Fruit fly (Drosophila melanogaster): ENCODE measurements around the gene lsn.
A peak's percentile ranks its signal among the peaks of the same experiment; 100 is the strongest.

Gene lsn

dm6 chr3R:21828785-21829486 lies 36.0 kb upstream of the lsn start (continued):
- TF ChIP-seq CG11696 (GFP tag; IDR thresholded peaks at IDR 0.05) (no peak), gsb (GFP tag; IDR thresholded peaks at IDR 0.05) (no peak), CoRest (tag; optimal IDR thresholded peaks at IDR 0.05) (peak; percentile 81), YL-1 (GFP tag; optimal IDR thresholded peaks at IDR 0.05) (peak; percentile 36), corto (GFP tag; optimal IDR thresholded peaks at IDR 0.05) (no peak), chm (GFP tag; IDR thresholded peaks at IDR 0.05) (peak; percentile 55; the same call in 1 of the 2 replicates), CG11085 (GFP tag; IDR thresholded peaks at IDR 0.05) (no peak), h (optimal IDR thresholded peaks at IDR 0.05) (no peak), CG32532 (GFP tag; IDR thresholded peaks at IDR 0.05) (no peak), toy (GFP tag; IDR thresholded peaks at IDR 0.05) (no peak), CrebB (tag; optimal IDR thresholded peaks at IDR 0.05) (no peak), dan (GFP tag; IDR thresholded peaks at IDR 0.05) (no peak), sqz (GFP tag; optimal IDR thresholded peaks at IDR 0.05) (peak; percentile 47), Hey (tag; optimal IDR thresholded peaks at IDR 0.05) (no peak), CG8290 (GFP tag; optimal IDR thresholded peaks at IDR 0.05) (peak; percentile 78), CG8290 (tag; optimal IDR thresholded peaks at IDR 0.05) (no peak), CG3163 (GFP tag; optimal IDR thresholded peaks at IDR 0.05) (no peak), Gsc (GFP tag; IDR thresholded peaks at IDR 0.05) (0 out of 2 replicates have a peak, but pooled peaks have one; percentile 14), Atf-2 (GFP tag; optimal IDR thresholded peaks at IDR 0.05) (no peak), Jarid2 (GFP tag; optimal IDR thresholded peaks at IDR 0.05) (no peak), Trl (optimal IDR thresholded peaks at IDR 0.05) (no peak), Trl (GFP tag; optimal IDR thresholded peaks at IDR 0.05) (no peak), CG11504 (tag; optimal IDR thresholded peaks at IDR 0.05) (peak; percentile 69), seq (GFP tag; IDR thresholded peaks at IDR 0.05) (no peak), MBD-R2 (GFP tag; IDR thresholded peaks at IDR 0.05) (no peak), Dfd (GFP tag; optimal IDR thresholded peaks at IDR 0.05) (no peak), grau (tag; optimal IDR thresholded peaks at IDR 0.05) (peak; percentile 79), CG11398 (GFP tag; optimal IDR thresholded peaks at IDR 0.05) (no peak), Elba2 (GFP tag; optimal IDR thresholded peaks at IDR 0.05) (no peak), CG1603 (tag; optimal IDR thresholded peaks at IDR 0.05) (peak; percentile 56), CG13287 (GFP tag; IDR thresholded peaks at IDR 0.05; ENCODE audit: partially characterized antibody) (no peak), jing (GFP tag; optimal IDR thresholded peaks at IDR 0.05) (peak; percentile 39), tna (GFP tag; IDR thresholded peaks at IDR 0.05; ENCODE audit: partially characterized antibody) (no peak), D (optimal IDR thresholded peaks at IDR 0.05) (no peak), D (GFP tag; optimal IDR thresholded peaks at IDR 0.05) (peak; percentile 90), D19B (GFP tag; optimal IDR thresholded peaks at IDR 0.05) (no peak), CG31388 (GFP tag; optimal IDR thresholded peaks at IDR 0.05) (no peak), CG6765 (GFP tag; optimal IDR thresholded peaks at IDR 0.05) (no peak), gfzf (GFP tag; optimal IDR thresholded peaks at IDR 0.05) (no peak), crp (GFP tag; optimal IDR thresholded peaks at IDR 0.05) (no peak), CG15696 (tag; optimal IDR thresholded peaks at IDR 0.05) (peak; percentile 82), MESR4 (GFP tag; optimal IDR thresholded peaks at IDR 0.05) (no peak), CG3726 (GFP tag; IDR thresholded peaks at IDR 0.05) (0 out of 3 replicates have a peak, but pooled peaks have one; percentile 30), Sox102F (GFP tag; optimal IDR thresholded peaks at IDR 0.05) (peak; percentile 75), CG18619 (GFP tag; optimal IDR thresholded peaks at IDR 0.05) (peak; percentile 54), CG14441 (GFP tag; IDR thresholded peaks at IDR 0.05) (no peak), Oaz (GFP tag; IDR thresholded peaks at IDR 0.05) (no peak), Max (GFP tag; optimal IDR thresholded peaks at IDR 0.05) (peak; percentile 62), CG17829 (tag; optimal IDR thresholded peaks at IDR 0.05) (peak; percentile 94), hth (optimal IDR thresholded peaks at IDR 0.05) (no peak), Dref (GFP tag; IDR thresholded peaks at IDR 0.05) (no peak), CG10321 (GFP tag; IDR thresholded peaks at IDR 0.05) (no peak)
